Worm (Caenorhabditis elegans): ENCODE measurements around the gene gars-1.

- TF ChIP-seq lin-39 (tag; optimal IDR thresholded peaks at IDR 0.05) (no peak), lsy-12 (tag; optimal IDR thresholded peaks at IDR 0.05) (no peak), mdl-1 (tag; optimal IDR thresholded peaks at IDR 0.05) (no peak), snpc-4 (tag; optimal IDR thresholded peaks at IDR 0.05) (no peak), hmg-11 (tag; optimal IDR thresholded peaks at IDR 0.05) (no peak), nhr-77 (tag; optimal IDR thresholded peaks at IDR 0.05) (no peak), unc-39 (tag; optimal IDR thresholded peaks at IDR 0.05) (no peak), nhr-237 (tag; optimal IDR thresholded peaks at IDR 0.05) (no peak), ama-1 (optimal IDR thresholded peaks at IDR 0.05) (no peak), nhr-28 (tag; optimal IDR thresholded peaks at IDR 0.05) (no peak), unc-62 (GFP tag; optimal IDR thresholded peaks at IDR 0.05) (no peak), nhr-23 (tag; optimal IDR thresholded peaks at IDR 0.05) (no peak)
Measured at ce11 chrIII:5124385-5124784, 39.0 kb downstream of the gars-1 start.

All from whole organism, L3 larva.